Worm (Caenorhabditis elegans): ENCODE measurements around the gene scl-24.

DNA sequence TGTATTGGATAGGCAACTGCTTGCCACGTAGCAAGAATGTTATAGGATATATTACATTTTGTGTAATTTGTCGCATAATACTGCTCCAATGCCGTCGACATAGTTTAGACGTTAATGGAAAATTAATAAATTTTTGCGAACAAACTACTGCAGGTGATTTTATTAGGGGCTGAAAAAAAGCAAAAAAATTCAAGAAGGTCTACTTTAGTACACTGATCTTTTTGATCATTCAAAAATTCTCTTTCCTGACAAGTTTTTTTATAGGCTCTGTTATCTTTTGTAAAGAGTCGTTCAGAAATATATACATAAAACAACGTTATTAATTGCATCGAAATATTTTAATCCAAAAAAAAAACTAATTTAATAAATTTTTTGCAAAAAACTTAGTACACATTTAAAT, 1.1 kb upstream of the scl-24 start, which contains the start of gene srh-111:
- TF ChIP-seq nhr-77 (tag; optimal IDR thresholded peaks at IDR 0.05) (no peak), ceh-16 (tag; optimal IDR thresholded peaks at IDR 0.05) (no peak), unc-62 (GFP tag; optimal IDR thresholded peaks at IDR 0.05) (no peak), egl-27 (tag; optimal IDR thresholded peaks at IDR 0.05) (no peak), nhr-12 (tag; optimal IDR thresholded peaks at IDR 0.05) (no peak), ceh-82 (tag; optimal IDR thresholded peaks at IDR 0.05) (no peak), lin-13 (GFP tag; optimal IDR thresholded peaks at IDR 0.05) (no peak), peb-1 (tag; optimal IDR thresholded peaks at IDR 0.05) (no peak)
